Worm (Caenorhabditis elegans): ENCODE measurements around the gene phyh-1.

phyh-1 gene

ce11 chrIV:17207864-17208263 lies 51.3 kb downstream of the phyh-1 start:
- TF ChIP-seq elt-2 (tag; optimal IDR thresholded peaks at IDR 0.05), result peak; percentile 4
- no peak for TF ChIP-seq ama-1 (optimal IDR thresholded peaks at IDR 0.05)
- TF ChIP-seq lin-15B (tag; optimal IDR thresholded peaks at IDR 0.05), result no peak
- TF ChIP-seq ces-1 (GFP tag; optimal IDR thresholded peaks at IDR 0.05), result no peak

All from whole organism, L1 larva.